Fruit fly (Drosophila melanogaster): ENCODE results near the gene CG33493.

The CG33493 gene

dm6 chr3L:10727123-10727522, 34.2 kb upstream of the CG33493 start (continued):
- TF ChIP-seq cato (GFP tag; optimal IDR thresholded peaks at IDR 0.05; ENCODE audit: borderline replicate concordance) (no peak), ewg (GFP tag; optimal IDR thresholded peaks at IDR 0.05) (no peak), zfh2 (GFP tag; optimal IDR thresholded peaks at IDR 0.05) (no peak), sisA (GFP tag; IDR thresholded peaks at IDR 0.05) (no peak), abd-A (tag; optimal IDR thresholded peaks at IDR 0.05) (peak; percentile 85)

dm6 chr3L:10724810-10725444, 32.0 kb upstream of the CG33493 start:
- TF ChIP-seq sens (GFP tag) (peak; percentile 8), CoRest (tag; optimal IDR thresholded peaks at IDR 0.05) (no peak), NfI (GFP tag; optimal IDR thresholded peaks at IDR 0.05) (no peak), CG9932 (GFP tag; IDR thresholded peaks at IDR 0.05) (no peak), Deaf1 (tag; optimal IDR thresholded peaks at IDR 0.05) (peak; percentile 3), bcd (GFP tag; optimal IDR thresholded peaks at IDR 0.05) (no peak), chinmo (GFP tag; IDR thresholded peaks at IDR 0.05; ENCODE audit: partially characterized antibody) (0 out of 4 replicates have a peak, but pooled peaks have one; percentile 24), tgo (GFP tag; IDR thresholded peaks at IDR 0.05) (no peak), Hr51 (GFP tag; optimal IDR thresholded peaks at IDR 0.05) (peak in 1 of 2 experiments; percentile 17), CG1792 (GFP tag; optimal IDR thresholded peaks at IDR 0.05) (no peak), Spps (tag; optimal IDR thresholded peaks at IDR 0.05) (no peak), Optix (GFP tag; IDR thresholded peaks at IDR 0.05) (no peak), D19A (tag; optimal IDR thresholded peaks at IDR 0.05) (no peak), eve (GFP tag; optimal IDR thresholded peaks at IDR 0.05) (no peak), sob (GFP tag; IDR thresholded peaks at IDR 0.05) (no peak), CG9437 (GFP tag; optimal IDR thresholded peaks at IDR 0.05) (no peak), CG17829 (tag; optimal IDR thresholded peaks at IDR 0.05) (no peak), Adf1 (GFP tag; IDR thresholded peaks at IDR 0.05) (0 out of 2 replicates have a peak, but pooled peaks have one; percentile 19), TFAM (GFP tag; optimal IDR thresholded peaks at IDR 0.05) (no peak), Max (GFP tag; optimal IDR thresholded peaks at IDR 0.05) (no peak), pho (GFP tag; optimal IDR thresholded peaks at IDR 0.05) (no peak), Hey (tag; optimal IDR thresholded peaks at IDR 0.05) (no peak), Dref (GFP tag; IDR thresholded peaks at IDR 0.05) (no peak), ttk (GFP tag; IDR thresholded peaks at IDR 0.05) (no peak), CG16815 (GFP tag; optimal IDR thresholded peaks at IDR 0.05) (no peak), Aef1 (GFP tag; IDR thresholded peaks at IDR 0.05) (no peak), CG3847 (GFP tag; IDR thresholded peaks at IDR 0.05) (no peak), zen2 (GFP tag; IDR thresholded peaks at IDR 0.05; ENCODE audit: partially characterized antibody) (no peak), gro (GFP tag; optimal IDR thresholded peaks at IDR 0.05) (no peak), E2f1 (GFP tag; IDR thresholded peaks at IDR 0.05) (no peak), abd-A (tag; optimal IDR thresholded peaks at IDR 0.05) (peak; percentile 98), CG15269 (tag; optimal IDR thresholded peaks at IDR 0.05) (no peak), CG33213 (GFP tag; optimal IDR thresholded peaks at IDR 0.05) (no peak), Eip74EF (GFP tag; optimal IDR thresholded peaks at IDR 0.05) (no peak), p53 (GFP tag; optimal IDR thresholded peaks at IDR 0.05) (no peak), stc (GFP tag; IDR thresholded peaks at IDR 0.05) (no peak), sima (GFP tag; optimal IDR thresholded peaks at IDR 0.05) (no peak), Nf-YB (GFP tag; optimal IDR thresholded peaks at IDR 0.05) (no peak), Dip3 (GFP tag; optimal IDR thresholded peaks at IDR 0.05) (no peak), pita (GFP tag; optimal IDR thresholded peaks at IDR 0.05) (no peak), crol (GFP tag; IDR thresholded peaks at IDR 0.05) (peak; percentile 60; the same call in 1 of the 2 replicates), CG1602 (GFP tag; optimal IDR thresholded peaks at IDR 0.05) (no peak), grau (tag; optimal IDR thresholded peaks at IDR 0.05) (no peak), Doc3 (GFP tag; IDR thresholded peaks at IDR 0.05; ENCODE audit: partially characterized antibody) (no peak), CG13894 (tag; optimal IDR thresholded peaks at IDR 0.05) (peak; percentile 57)

Data from whole organism, embryonic.